Worm (Caenorhabditis elegans) whole organism, young adult: ENCODE results near the gene lact-6.

Source experiments
- B0019.2 ChIP-seq: fragments of 200-800 bp; sonication (Bioruptor generic); conservative IDR thresholded peaks from 2 replicates; pipeline ENCODE4 v1.3.6; 2022; ENCODE audit warnings: missing genetic modification reagents, missing genetic modification characterization, missing compliant biosample characterization
- B0261.1 ChIP-seq: sonication (generic microtip); optimal IDR thresholded peaks from 2 replicates; lab custom pipeline; 2016; ENCODE audit warnings: mild to moderate bottlenecking, missing genetic modification characterization, moderate library complexity, missing compliant biosample characterization
- B0336.3 ChIP-seq: fragments of 200-800 bp; sonication (Bioruptor generic); IDR thresholded peaks from 2 replicates; pipeline ENCODE4 v1.3.6; 2022; ENCODE audit warnings: missing genetic modification characterization, missing compliant biosample characterization
- D2030.7 ChIP-seq: fragments of 200-800 bp; sonication (Bioruptor generic); IDR thresholded peaks from 2 replicates; pipeline ENCODE4 v1.3.6; 2022; ENCODE audit warnings: missing genetic modification reagents, missing genetic modification characterization, missing compliant biosample characterization
- F23B12.7 ChIP-seq: sonication (generic microtip); optimal IDR thresholded peaks from 2 replicates; lab custom pipeline; 2017; ENCODE audit warnings: missing genetic modification characterization, mild to moderate bottlenecking, missing compliant biosample characterization, antibody characterized with exemption, moderate library complexity; ENCODE audit not compliant: insufficient read depth
- F39B2.1 ChIP-seq: fragments of 200-800 bp; sonication (Bioruptor generic); IDR thresholded peaks from 2 replicates; pipeline ENCODE4 v1.3.6; 2022; ENCODE audit warnings: missing genetic modification reagents, missing genetic modification characterization, missing compliant biosample characterization
- F49E8.2 ChIP-seq: sonication (generic microtip); optimal IDR thresholded peaks from 3 replicates; lab custom pipeline; 2017; ENCODE audit warnings: missing genetic modification characterization, mild to moderate bottlenecking, missing compliant biosample characterization, antibody characterized with exemption, moderate library complexity; ENCODE audit not compliant: insufficient read depth
- F52B5.7 ChIP-seq: sonication (generic microtip); optimal IDR thresholded peaks from 2 replicates; lab custom pipeline; 2016; ENCODE audit warnings: mild to moderate bottlenecking, missing genetic modification characterization, missing compliant biosample characterization
- K11D2.4 ChIP-seq: fragments of 200-800 bp; sonication (Bioruptor generic); IDR thresholded peaks from 2 replicates; pipeline ENCODE4 v1.3.6; 2022; ENCODE audit warnings: missing genetic modification reagents, missing genetic modification characterization, missing compliant biosample characterization
- T26A5.8 ChIP-seq: sonication (generic microtip); optimal IDR thresholded peaks from 2 replicates; lab custom pipeline; 2016; ENCODE audit warnings: missing genetic modification characterization, missing compliant biosample characterization
- Y53G8AR.9 ChIP-seq: fragments of 200-800 bp; sonication (Bioruptor generic); conservative IDR thresholded peaks from 2 replicates; pipeline ENCODE4 v1.3.6; 2022; ENCODE audit warnings: missing genetic modification reagents, missing genetic modification characterization, missing compliant biosample characterization
- Y95B8A.8 ChIP-seq: fragments of 200-800 bp; sonication (Bioruptor generic); IDR thresholded peaks from 2 replicates; pipeline ENCODE4 v1.3.6; 2022; ENCODE audit warnings: missing genetic modification reagents, missing genetic modification characterization, missing compliant biosample characterization
- aptf-2 ChIP-seq: fragments of 200-800 bp; sonication (Bioruptor generic); conservative IDR thresholded peaks from 2 replicates; pipeline ENCODE4 v1.3.6; 2022; ENCODE audit warnings: missing genetic modification reagents, missing genetic modification characterization, missing compliant biosample characterization
- aptf-3 ChIP-seq: fragments of 200-800 bp; sonication (Bioruptor generic); IDR thresholded peaks from 2 replicates; pipeline ENCODE4 v1.3.6; 2022; ENCODE audit warnings: missing genetic modification characterization, missing compliant biosample characterization
- attf-5 ChIP-seq: fragments of 200-800 bp; sonication (Bioruptor generic); optimal IDR thresholded peaks from 2 replicates; lab custom pipeline; 2018; ENCODE audit warnings: mild to moderate bottlenecking, missing genetic modification characterization, missing compliant biosample characterization
- bed-1 ChIP-seq: fragments of 200-800 bp; sonication (Bioruptor generic); IDR thresholded peaks from 2 replicates; pipeline ENCODE4 v1.3.6; 2022; ENCODE audit warnings: missing genetic modification reagents, missing genetic modification characterization, missing compliant biosample characterization
- ceh-58 ChIP-seq: fragments of 200-800 bp; sonication (Bioruptor generic); IDR thresholded peaks from 2 replicates; pipeline ENCODE4 v1.3.6; 2022; ENCODE audit warnings: missing genetic modification characterization, missing compliant biosample characterization
- die-1 ChIP-seq: sonication (generic microtip); optimal IDR thresholded peaks from 2 replicates; lab custom pipeline; 2016; ENCODE audit warnings: missing genotype, mild to moderate bottlenecking, missing genetic modification characterization, missing compliant biosample characterization
- egl-18 ChIP-seq: fragments of 200-800 bp; sonication (Bioruptor generic); IDR thresholded peaks from 2 replicates; pipeline ENCODE4 v1.3.6; 2022; ENCODE audit warnings: missing genetic modification reagents, missing genetic modification characterization, missing compliant biosample characterization
- egrh-3 ChIP-seq: fragments of 200-800 bp; sonication (Bioruptor generic); IDR thresholded peaks from 2 replicates; pipeline ENCODE4 v1.3.6; 2022; ENCODE audit warnings: missing genetic modification reagents, missing genetic modification characterization, missing compliant biosample characterization
- hlh-12 ChIP-seq: sonication (generic microtip); optimal IDR thresholded peaks from 2 replicates; lab custom pipeline; 2016; ENCODE audit warnings: missing genetic modification characterization, missing compliant biosample characterization
- hlh-26 ChIP-seq: fragments of 200-800 bp; sonication (Bioruptor generic); conservative IDR thresholded peaks from 2 replicates; pipeline ENCODE4 v1.3.6; 2022; ENCODE audit warnings: missing genetic modification reagents, missing genetic modification characterization, missing compliant biosample characterization
- hmg-20 ChIP-seq: fragments of 200-800 bp; sonication (Bioruptor generic); IDR thresholded peaks from 2 replicates; pipeline ENCODE4 v1.3.6; 2022; ENCODE audit warnings: missing genetic modification reagents, missing genetic modification characterization, missing compliant biosample characterization
- lin-54 ChIP-seq: fragments of 200-800 bp; sonication (Bioruptor generic); optimal IDR thresholded peaks from 2 replicates; lab custom pipeline; 2018; ENCODE audit warnings: mild to moderate bottlenecking, missing genetic modification characterization, missing compliant biosample characterization
- lsl-1 ChIP-seq: fragments of 200-800 bp; sonication (Bioruptor generic); optimal IDR thresholded peaks from 2 replicates; lab custom pipeline; 2018; ENCODE audit warnings: mild to moderate bottlenecking, missing genetic modification characterization, moderate library complexity, missing compliant biosample characterization
- lsy-27 ChIP-seq: sonication (generic microtip); optimal IDR thresholded peaks from 2 replicates; lab custom pipeline; 2017; ENCODE audit warnings: missing genetic modification characterization, mild to moderate bottlenecking, missing compliant biosample characterization, antibody characterized with exemption, missing genotype, borderline replicate concordance; ENCODE audit not compliant: insufficient read depth
- nhr-80 ChIP-seq: sonication (generic microtip); optimal IDR thresholded peaks from 2 replicates; lab custom pipeline; 2016; ENCODE audit warnings: missing genetic modification characterization, missing compliant biosample characterization
- pbrm-1 ChIP-seq: fragments of 200-800 bp; sonication (Bioruptor generic); IDR thresholded peaks from 2 replicates; pipeline ENCODE4 v1.3.6; 2022; ENCODE audit warnings: missing genetic modification reagents, missing genetic modification characterization, missing compliant biosample characterization
- snpc-4 ChIP-seq, 5 experiments: fragments of 150-350 bp in 1 of 5; sonication (generic microtip) in 4 of 5; optimal IDR thresholded peaks; 2 replicates each; lab custom pipeline; 2014 to 2018; ENCODE audit warnings: missing genetic modification characterization in 5 of 5, missing biosample characterization in 3 of 5, antibody characterized with exemption in 2 of 5, mild to moderate bottlenecking in 2 of 5, missing compliant biosample characterization in 2 of 5, missing genotype in 2 of 5, moderate library complexity in 2 of 5, missing genetic modification reagents in 1 of 5
- tbp1 ChIP-seq: fragments of 200-800 bp; sonication (Bioruptor generic); optimal IDR thresholded peaks from 2 replicates; lab custom pipeline; 2018; ENCODE audit warnings: mild to moderate bottlenecking, missing genetic modification characterization, missing compliant biosample characterization
- tbx-9 ChIP-seq: sonication (generic microtip); optimal IDR thresholded peaks from 2 replicates; lab custom pipeline; 2016; ENCODE audit warnings: borderline replicate concordance, missing genetic modification characterization, inconsistent platforms, missing compliant biosample characterization
- xnd-1 ChIP-seq: sonication (generic microtip); optimal IDR thresholded peaks from 2 replicates; lab custom pipeline; 2016; ENCODE audit warnings: missing genotype, missing genetic modification reagents, missing genetic modification characterization, missing compliant biosample characterization
- zim-3 ChIP-seq: sonication (generic microtip); optimal IDR thresholded peaks from 2 replicates; lab custom pipeline; 2017; ENCODE audit warnings: mild to moderate bottlenecking, missing genetic modification characterization, moderate library complexity, missing compliant biosample characterization
- ztf-6 ChIP-seq: fragments of 200-800 bp; sonication (Bioruptor generic); IDR thresholded peaks from 2 replicates; pipeline ENCODE4 v1.3.6; 2022; ENCODE audit warnings: missing genetic modification reagents, missing genetic modification characterization, missing compliant biosample characterization

The lact-6 gene

DNA sequence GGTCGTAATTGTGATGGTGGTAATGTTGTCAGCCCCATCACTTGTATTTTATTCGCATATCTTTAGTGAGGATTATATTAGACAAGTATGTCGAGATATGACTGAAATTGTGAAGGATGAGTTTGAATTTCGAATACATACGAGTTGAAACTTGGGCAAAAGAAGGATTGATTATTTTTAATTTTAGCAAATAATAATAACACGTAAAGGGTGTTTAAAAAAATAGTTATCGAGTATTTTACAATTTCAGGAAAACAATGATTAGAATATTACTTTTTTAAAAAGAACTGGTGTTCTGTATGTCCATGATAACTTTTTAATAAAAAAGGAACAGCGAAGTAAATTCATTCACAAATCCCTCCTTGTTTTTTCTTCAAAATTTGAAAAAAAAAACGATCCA is 19.3 kb upstream of the lact-6 start, which contains the start of gene F11E6.8:
TSS of gene F11E6.8 (minus strand) at position 101 of the 400 bp plus-strand sequence.
- TF ChIP-seq T26A5.8 (tag; lab: Kevin White, UChicago), result no peak
- TF ChIP-seq hlh-26 (GFP tag; lab: Robert Waterston, UW), result no peak
- TF ChIP-seq F49E8.2, result no peak
- TF ChIP-seq lin-54 (GFP tag; lab: Kevin White, UChicago), result no peak

DNA sequence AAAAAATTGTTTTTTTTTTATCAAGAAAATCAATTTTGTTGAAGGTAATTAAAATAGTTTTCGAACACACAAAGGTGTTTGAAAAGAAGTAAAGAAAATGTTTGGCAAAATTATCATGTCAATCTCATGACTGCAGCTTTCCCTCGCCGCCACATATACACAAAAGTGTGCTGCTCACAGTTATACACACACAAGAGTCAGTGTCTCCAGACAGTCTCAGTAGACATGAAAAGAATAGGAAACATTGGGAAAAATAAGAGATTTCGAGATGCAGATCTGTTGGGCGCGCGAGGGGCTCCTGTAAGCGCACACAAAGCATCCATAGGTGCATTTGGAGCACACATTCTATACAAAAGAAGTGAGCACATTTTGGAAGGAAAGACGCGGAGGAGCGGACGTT is 17.1 kb upstream of the lact-6 start:
- TF ChIP-seq F39B2.1 (GFP tag; lab: Robert Waterston, UW) (no peak), nhr-80 (tag; lab: Kevin White, UChicago) (peak; percentile 70)

DNA sequence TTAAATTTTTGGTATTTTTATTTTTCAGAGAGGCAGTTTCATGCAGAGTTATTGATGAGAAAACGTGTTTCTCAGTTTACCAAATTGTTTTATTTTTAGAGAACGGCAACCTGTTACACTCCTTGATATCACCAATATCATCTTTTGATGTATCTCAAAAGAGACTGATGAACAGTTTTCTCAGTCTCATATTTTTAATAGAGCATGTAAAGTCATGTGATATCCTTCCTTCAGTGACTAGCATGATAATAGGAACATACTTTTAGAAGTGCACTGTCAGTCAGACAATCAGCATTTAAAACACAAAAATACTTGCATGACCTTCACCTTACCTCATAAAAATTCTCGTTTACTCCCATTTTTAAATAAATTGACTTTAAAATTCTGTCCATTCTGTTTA is 11.3 kb upstream of the lact-6 start, which contains the start of gene F11E6.11:
TSS of gene F11E6.11 (plus strand) at position 325 of the 400 bp plus-strand sequence.
- no peak for TF ChIP-seq bed-1 (GFP tag; lab: Robert Waterston, UW)
- no peak for TF ChIP-seq D2030.7 (GFP tag; lab: Robert Waterston, UW)
- TF ChIP-seq tbp1 (GFP tag; lab: Kevin White, UChicago), result no peak
- no peak for TF ChIP-seq tbx-9
- no peak for TF ChIP-seq Y95B8A.8 (GFP tag; lab: Robert Waterston, UW)
- TF ChIP-seq die-1, result no peak
- no peak for TF ChIP-seq Y53G8AR.9 (GFP tag; lab: Robert Waterston, UW)
- no peak for TF ChIP-seq B0261.1 (tag; lab: Kevin White, UChicago)
- TF ChIP-seq pbrm-1 (GFP tag; lab: Robert Waterston, UW), result no peak
- no peak for TF ChIP-seq xnd-1 (tag; lab: Kevin White, UChicago)
- TF ChIP-seq aptf-2 (GFP tag; lab: Robert Waterston, UW), result no peak
- no peak for TF ChIP-seq lsl-1 (GFP tag; lab: Kevin White, UChicago)

DNA sequence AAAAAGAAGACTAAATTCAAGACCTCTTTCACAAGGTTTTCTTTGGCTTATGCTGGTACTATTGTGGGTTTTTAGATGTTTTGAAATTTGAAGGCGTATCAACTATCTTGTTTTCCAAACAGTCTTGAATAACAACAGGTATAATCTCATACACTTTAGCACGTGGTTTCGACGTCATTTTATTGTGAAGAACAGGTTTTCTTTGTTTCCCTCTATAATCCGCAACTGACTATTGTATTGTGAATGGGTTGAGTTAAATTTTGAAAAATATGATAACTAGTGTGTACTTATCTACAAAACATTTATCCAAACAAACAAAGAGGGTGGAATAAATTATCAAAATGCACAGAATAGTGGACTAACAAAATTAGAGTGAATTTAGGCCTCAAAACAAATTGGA is 10.1 kb upstream of the lact-6 start:
- TF ChIP-seq aptf-2 (GFP tag; lab: Robert Waterston, UW) (no peak), B0019.2 (no peak), F23B12.7 (tag; lab: Kevin White, UChicago) (no peak), snpc-4 (GFP tag; optimal IDR thresholded peaks at IDR 0.05; lab: Kevin White, UChicago) (no peak), snpc-4 (tag; optimal IDR thresholded peaks at IDR 0.05; lab: Kevin White, UChicago) (no peak), B0336.3 (GFP tag; lab: Robert Waterston, UW) (no peak), hlh-12 (tag; lab: Kevin White, UChicago) (no peak), K11D2.4 (no peak), ztf-6 (GFP tag; lab: Robert Waterston, UW) (no peak), zim-3 (tag; lab: Kevin White, UChicago) (no peak), aptf-3 (GFP tag; lab: Robert Waterston, UW) (no peak)

DNA sequence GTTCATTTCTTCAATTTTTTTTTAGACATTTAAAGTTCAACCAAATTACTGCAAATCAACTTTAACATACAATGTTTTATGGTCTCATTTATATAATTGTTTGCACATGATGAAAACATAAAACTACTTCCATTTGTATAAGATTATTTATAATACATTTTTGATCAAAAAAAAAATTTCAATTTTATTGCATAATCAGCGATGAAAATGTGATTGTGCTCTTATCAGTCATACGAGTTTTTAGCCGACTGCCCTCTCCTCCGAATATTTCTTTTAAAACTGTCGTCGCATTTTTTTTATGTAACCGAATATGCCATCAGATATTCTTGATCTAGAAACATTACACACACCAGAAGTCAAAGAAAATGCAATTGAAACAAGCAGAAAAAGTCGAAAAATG is 9.2 kb upstream of the lact-6 start, which contains the start of gene F08A7.1:
TSS of gene F08A7.1 (plus strand) at position 191 of the 400 bp plus-strand sequence.
- TF ChIP-seq hmg-20 (GFP tag; lab: Robert Waterston, UW) (no peak), egrh-3 (GFP tag; lab: Robert Waterston, UW) (no peak), F52B5.7 (tag; lab: Kevin White, UChicago) (no peak), nhr-80 (tag; lab: Kevin White, UChicago) (peak; percentile 52), egl-18 (GFP tag; lab: Robert Waterston, UW) (no peak), D2030.7 (GFP tag; lab: Robert Waterston, UW) (no peak), ceh-58 (GFP tag; lab: Robert Waterston, UW) (no peak), lsy-27 (tag; lab: Kevin White, UChicago) (no peak), attf-5 (no peak)
